Worm (Caenorhabditis elegans): Measurements from ENCODE around the gene col-127.

DNA sequence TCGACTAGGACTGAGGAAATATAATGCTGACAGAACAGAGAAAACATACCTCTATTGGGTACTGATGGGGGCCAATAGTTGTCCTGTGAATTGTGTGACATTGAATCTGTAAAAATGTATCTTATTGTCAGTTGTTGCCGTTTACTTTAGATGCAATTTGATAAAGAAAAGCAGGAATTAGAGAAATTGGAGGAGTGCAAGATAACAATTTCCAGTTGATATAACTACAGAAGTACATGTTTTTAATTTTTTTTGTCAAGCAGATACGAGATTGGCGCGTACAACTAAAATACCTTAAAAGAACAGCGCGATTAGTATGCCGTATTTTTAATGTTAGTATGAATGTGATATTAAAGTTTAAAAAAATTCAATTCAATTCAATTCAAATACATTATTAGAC lies 48.0 kb downstream of the col-127 start, which contains the start of gene zip-6:
- no peak for TF ChIP-seq pha-4 (tag; optimal IDR thresholded peaks at IDR 0.05)
- TF ChIP-seq fkh-10 (GFP tag; optimal IDR thresholded peaks at IDR 0.05) = no peak
- TF ChIP-seq ama-1 (optimal IDR thresholded peaks at IDR 0.05) = no peak
- no peak for TF ChIP-seq tbx-2 (tag; optimal IDR thresholded peaks at IDR 0.05)
- TF ChIP-seq pqm-1 (tag; optimal IDR thresholded peaks at IDR 0.05) = no peak
- TF ChIP-seq F13H6.1 (tag; optimal IDR thresholded peaks at IDR 0.05) = no peak
- TF ChIP-seq zip-5 (tag; optimal IDR thresholded peaks at IDR 0.05) = no peak
- TF ChIP-seq ceh-31 (tag; optimal IDR thresholded peaks at IDR 0.05) = no peak
- no peak for TF ChIP-seq unc-42 (tag; optimal IDR thresholded peaks at IDR 0.05)
